Fruit fly (Drosophila melanogaster) whole organism, embryonic: Measurements from ENCODE around the gene piwi.
A peak's percentile ranks its signal among the peaks of the same experiment; 100 is the strongest.

ENCODE experiments used
- Ada2b ChIP-seq: fragments of 200-800 bp; sonication (Bioruptor generic); IDR thresholded peaks from 2 replicates; pipeline ENCODE4 v1.3.6; 2022; ENCODE audit warnings: missing biosample characterization, missing genetic modification characterization
- Adf1 ChIP-seq: fragments of 200-800 bp; sonication (Bioruptor generic); IDR thresholded peaks from 2 replicates; pipeline ENCODE4 v1.3.6; 2022; ENCODE audit warnings: missing biosample characterization, missing genetic modification characterization
- Antp ChIP-seq: fragments of 200-800 bp; sonication (Bioruptor generic); optimal IDR thresholded peaks from 3 replicates; lab custom pipeline; 2016; ENCODE audit warnings: missing biosample characterization, missing genetic modification characterization
- Atf6 ChIP-seq: fragments of 200-800 bp; sonication (Bioruptor generic); IDR thresholded peaks from 2 replicates; pipeline ENCODE4 v1.3.6; 2022; ENCODE audit warnings: missing biosample characterization, missing genetic modification characterization
- B-H2 ChIP-seq: fragments of 200-800 bp; sonication (Bioruptor generic); optimal IDR thresholded peaks from 2 replicates; lab custom pipeline; 2018; ENCODE audit warnings: missing biosample characterization, mild to moderate bottlenecking, missing genetic modification characterization
- Bgb ChIP-seq: fragments of 200-800 bp; sonication (Bioruptor generic); IDR thresholded peaks from 2 replicates; pipeline ENCODE4 v1.3.6; 2022; ENCODE audit warnings: missing biosample characterization, missing genetic modification characterization; ENCODE audit not compliant: partially characterized antibody
- CG14860 ChIP-seq: fragments of 200-800 bp; sonication (Bioruptor generic); IDR thresholded peaks from 3 replicates; pipeline ENCODE4 v1.3.6; 2022; ENCODE audit warnings: missing biosample characterization, missing genetic modification characterization; ENCODE audit not compliant: partially characterized antibody
- CG15011 ChIP-seq: fragments of 200-800 bp; sonication (Bioruptor generic); optimal IDR thresholded peaks from 3 replicates; lab custom pipeline; 2018; ENCODE audit warnings: missing biosample characterization, mild to moderate bottlenecking, missing genetic modification characterization
- CG17829 ChIP-seq: fragments of 200-800 bp; optimal IDR thresholded peaks from 2 replicates; lab custom pipeline; 2019; ENCODE audit warnings: missing biosample characterization, mild to moderate bottlenecking, missing genetic modification characterization, moderate library complexity
- CG32532 ChIP-seq: fragments of 200-800 bp; sonication (Bioruptor generic); IDR thresholded peaks from 2 replicates; pipeline ENCODE4 v1.3.6; 2022; ENCODE audit warnings: missing biosample characterization, missing genetic modification characterization
- CG3281 ChIP-seq: fragments of 200-800 bp; sonication (Bioruptor generic); optimal IDR thresholded peaks from 3 replicates; lab custom pipeline; 2017; ENCODE audit warnings: missing biosample characterization, mild to moderate bottlenecking, missing genetic modification characterization
- CG3726 ChIP-seq: fragments of 200-800 bp; sonication (Bioruptor generic); IDR thresholded peaks from 3 replicates; pipeline ENCODE4, ENCODE4 v1.3.6; 2022; ENCODE audit warnings: missing biosample characterization, missing genetic modification characterization
- CG4707 ChIP-seq: fragments of 200-800 bp; sonication (Bioruptor generic); optimal IDR thresholded peaks from 2 replicates; lab custom pipeline; 2018; ENCODE audit warnings: missing biosample characterization, mild to moderate bottlenecking, missing genetic modification characterization, moderate library complexity
- CG8290 ChIP-seq, 3 experiments: fragments of 200-800 bp; sonication (Bioruptor generic); optimal IDR thresholded peaks; 2 replicates each; lab custom pipeline; 2016 to 2019; ENCODE audit warnings: missing biosample characterization in 3 of 3, missing genetic modification characterization in 3 of 3, mild to moderate bottlenecking in 2 of 3, moderate library complexity in 1 of 3
- CG8388 ChIP-seq: fragments of 200-800 bp; sonication (Bioruptor generic); optimal IDR thresholded peaks from 2 replicates; lab custom pipeline; 2019; ENCODE audit warnings: missing biosample characterization, mild to moderate bottlenecking, missing genetic modification characterization, moderate library complexity
- CG9215 ChIP-seq: fragments of 200-800 bp; sonication (Bioruptor generic); IDR thresholded peaks from 2 replicates; pipeline ENCODE4 v1.3.6; 2022; ENCODE audit warnings: missing biosample characterization, missing genetic modification characterization
- CG9437 ChIP-seq: fragments of 200-800 bp; sonication (Bioruptor generic); optimal IDR thresholded peaks from 2 replicates; lab custom pipeline; 2018; ENCODE audit warnings: missing biosample characterization, mild to moderate bottlenecking, missing genetic modification characterization
- CG9609 ChIP-seq: fragments of 200-800 bp; sonication (Bioruptor generic); optimal IDR thresholded peaks from 3 replicates; lab custom pipeline; 2016; ENCODE audit warnings: missing biosample characterization, missing genetic modification characterization
- Camta ChIP-seq: fragments of 200-800 bp; sonication (Bioruptor generic); optimal IDR thresholded peaks from 2 replicates; lab custom pipeline; 2016; ENCODE audit warnings: missing biosample characterization, missing genetic modification characterization
- Chrac-16 ChIP-seq: fragments of 200-800 bp; sonication (Bioruptor generic); optimal IDR thresholded peaks from 3 replicates; lab custom pipeline; 2016; ENCODE audit warnings: missing biosample characterization, missing genetic modification characterization
- D ChIP-seq, 2 experiments: fragments of 200-800 bp in 1 of 2; fragments of >200 bp in 1 of 2; sonication (Bioruptor generic) in 1 of 2; optimal IDR thresholded peaks; 2 replicates in 1 of 2; 3 replicates in 1 of 2; lab custom pipeline; 2017; ENCODE audit warnings: mild to moderate bottlenecking in 1 of 2, missing biosample characterization in 1 of 2, missing genetic modification characterization in 1 of 2, missing genetic modification reagents in 1 of 2
- Doc3 ChIP-seq: fragments of 200-800 bp; sonication (Bioruptor generic); IDR thresholded peaks from 3 replicates; pipeline ENCODE4 v1.3.6; 2022; ENCODE audit warnings: missing biosample characterization, missing genetic modification characterization; ENCODE audit not compliant: partially characterized antibody
- Drgx ChIP-seq: fragments of 200-800 bp; sonication (Bioruptor generic); IDR thresholded peaks from 2 replicates; pipeline ENCODE4 v1.3.6; 2022; ENCODE audit warnings: missing biosample characterization, missing genetic modification characterization
- Eip74EF ChIP-seq, 2 experiments: fragments of 200-800 bp in 1 of 2; fragments of >200 bp in 1 of 2; sonication (Bioruptor generic) in 1 of 2; optimal IDR thresholded peaks; 2 replicates each; lab custom pipeline; 2017 to 2019; ENCODE audit warnings: missing biosample characterization in 2 of 2, missing genetic modification characterization in 2 of 2, mild to moderate bottlenecking in 1 of 2, moderate library complexity in 1 of 2
- Ets65A ChIP-seq: fragments of 200-800 bp; sonication (Bioruptor generic); peaks from one replicate; lab custom pipeline; 2016; ENCODE audit warnings: missing biosample characterization, missing genetic modification characterization
- Fer3 ChIP-seq: fragments of 200-800 bp; sonication (Bioruptor generic); optimal IDR thresholded peaks from 2 replicates; lab custom pipeline; 2018; ENCODE audit warnings: missing biosample characterization, mild to moderate bottlenecking, missing genetic modification characterization, moderate library complexity
- HmgD ChIP-seq: fragments of 200-800 bp; sonication (Bioruptor generic); optimal IDR thresholded peaks from 3 replicates; lab custom pipeline; 2016; ENCODE audit warnings: missing biosample characterization, missing genetic modification characterization
- Hsf ChIP-seq: fragments of 200-800 bp; sonication (Bioruptor generic); optimal IDR thresholded peaks from 3 replicates; lab custom pipeline; 2016; ENCODE audit warnings: missing biosample characterization, missing genetic modification characterization
- Lim3 ChIP-seq: fragments of 200-800 bp; sonication (Bioruptor generic); IDR thresholded peaks from 2 replicates; pipeline ENCODE4 v1.3.6; 2022; ENCODE audit warnings: missing biosample characterization, missing genetic modification characterization
- Meics ChIP-seq: fragments of 200-800 bp; sonication (Bioruptor generic); optimal IDR thresholded peaks from 2 replicates; lab custom pipeline; 2017; ENCODE audit warnings: missing biosample characterization, mild to moderate bottlenecking, missing genetic modification characterization
- Mrtf ChIP-seq: fragments of 200-800 bp; sonication (Bioruptor generic); IDR thresholded peaks from 3 replicates; pipeline ENCODE4 v1.3.6; 2022; ENCODE audit warnings: missing biosample characterization, missing genetic modification characterization
- Neu2 ChIP-seq: fragments of 200-800 bp; sonication (Bioruptor generic); optimal IDR thresholded peaks from 3 replicates; lab custom pipeline; 2016; ENCODE audit warnings: missing biosample characterization, missing genetic modification characterization, borderline replicate concordance
- Sox102F ChIP-seq: fragments of 200-800 bp; sonication (Bioruptor generic); optimal IDR thresholded peaks from 2 replicates; lab custom pipeline; 2018; ENCODE audit warnings: missing biosample characterization, mild to moderate bottlenecking, missing genetic modification characterization, moderate library complexity
- Spps ChIP-seq: fragments of 200-800 bp; sonication (Bioruptor generic); optimal IDR thresholded peaks from 2 replicates; lab custom pipeline; 2018; ENCODE audit warnings: missing biosample characterization, mild to moderate bottlenecking, missing genetic modification characterization
- Tbp ChIP-seq: fragments of >200 bp; optimal IDR thresholded peaks from 2 replicates; lab custom pipeline; 2018; ENCODE audit warnings: missing biosample characterization, missing genetic modification characterization
- aop ChIP-seq: fragments of 200-800 bp; sonication (Bioruptor generic); IDR thresholded peaks from 2 replicates; pipeline ENCODE4 v1.3.6; 2022; ENCODE audit warnings: missing biosample characterization, missing genetic modification characterization
- dpn ChIP-seq, 2 experiments: fragments of 200-800 bp; sonication (Bioruptor generic); optimal IDR thresholded peaks; 3 replicates each; lab custom pipeline; 2016; ENCODE audit warnings: missing biosample characterization in 2 of 2, missing genetic modification characterization in 2 of 2
- emc ChIP-seq: fragments of 200-800 bp; sonication (Bioruptor generic); optimal IDR thresholded peaks from 2 replicates; lab custom pipeline; 2016; ENCODE audit warnings: missing biosample characterization, missing genetic modification characterization
- en ChIP-seq: fragments of 200-800 bp; sonication (Bioruptor generic); optimal IDR thresholded peaks from 2 replicates; lab custom pipeline; 2016; ENCODE audit warnings: missing biosample characterization, missing genetic modification characterization
- fru ChIP-seq: fragments of >200 bp; optimal IDR thresholded peaks from 2 replicates; lab custom pipeline; 2017
- gce ChIP-seq: fragments of 200-800 bp; sonication (Bioruptor generic); IDR thresholded peaks from 3 replicates; pipeline ENCODE4 v1.3.6; 2022; ENCODE audit warnings: missing biosample characterization, missing genetic modification characterization
- knrl ChIP-seq: fragments of 200-800 bp; sonication (Bioruptor generic); IDR thresholded peaks from 3 replicates; pipeline ENCODE4 v1.3.6; 2022; ENCODE audit warnings: missing biosample characterization, missing genetic modification characterization; ENCODE audit not compliant: partially characterized antibody
- p53 ChIP-seq: fragments of 200-800 bp; sonication (Bioruptor generic); optimal IDR thresholded peaks from 2 replicates; lab custom pipeline; 2016; ENCODE audit warnings: missing biosample characterization, missing genetic modification characterization
- row ChIP-seq: fragments of 200-800 bp; sonication (Bioruptor generic); IDR thresholded peaks from 3 replicates; pipeline ENCODE4 v1.3.6; 2022; ENCODE audit warnings: missing biosample characterization, missing genetic modification characterization
- slbo ChIP-seq: fragments of 200-800 bp; sonication (Bioruptor generic); IDR thresholded peaks from 2 replicates; pipeline ENCODE4 v1.3.6; 2022; ENCODE audit warnings: missing biosample characterization, missing genetic modification characterization
- stc ChIP-seq: fragments of 200-800 bp; sonication (Bioruptor generic); IDR thresholded peaks from 2 replicates; pipeline ENCODE4 v1.3.6; 2022; ENCODE audit warnings: missing biosample characterization, missing genetic modification characterization
- trem ChIP-seq: fragments of 200-800 bp; optimal IDR thresholded peaks from 3 replicates; lab custom pipeline; 2019; ENCODE audit warnings: missing biosample characterization, mild to moderate bottlenecking, missing genetic modification characterization, moderate library complexity
- trh ChIP-seq: fragments of 200-800 bp; sonication (Bioruptor generic); optimal IDR thresholded peaks from 2 replicates; lab custom pipeline; 2016; ENCODE audit warnings: missing biosample characterization, missing genetic modification characterization
- zf30C ChIP-seq: fragments of 200-800 bp; sonication (Bioruptor generic); optimal IDR thresholded peaks from 3 replicates; lab custom pipeline; 2018; ENCODE audit warnings: missing biosample characterization, mild to moderate bottlenecking, missing genetic modification characterization

Gene piwi

dm6 chr2L:11003925-11004673 lies 16.9 kb upstream of the piwi start, which contains the start of gene RpL9 (continued):
- TF ChIP-seq aop (no peak), Neu2 (GFP tag; lab: Kevin White, UChicago) (no peak), D (optimal IDR thresholded peaks at IDR 0.05; lab: Kevin White, UChicago) (no peak), D (GFP tag; optimal IDR thresholded peaks at IDR 0.05; lab: Kevin White, UChicago) (peak; percentile 61), knrl (no peak), CG9215 (GFP tag; lab: Robert Waterston, UW) (no peak), Drgx (no peak), trh (GFP tag; lab: Kevin White, UChicago) (peak; percentile 37), Ets65A (GFP tag; lab: Kevin White, UChicago) (peak; percentile 94), CG4707 (peak; percentile 85), CG17829 (tag; lab: Kevin White, UChicago) (peak; percentile 58), CG9437 (GFP tag; lab: Kevin White, UChicago) (peak; percentile 69), fru (lab: Kevin White, UChicago) (no peak), Atf6 (GFP tag; lab: Robert Waterston, UW) (peak; percentile 73), trem (tag; lab: Kevin White, UChicago) (peak; percentile 39), CG3726 (GFP tag; lab: Robert Waterston, UW) (no peak; the same call in 2 of the 3 replicates), Doc3 (GFP tag; lab: Robert Waterston, UW) (no peak), Hsf (GFP tag; lab: Kevin White, UChicago) (peak; percentile 52), Bgb (GFP tag; lab: Robert Waterston, UW) (peak; percentile 17; the same call in 1 of the 2 replicates), Mrtf (GFP tag; lab: Robert Waterston, UW) (no peak), Sox102F (no peak), row (GFP tag; lab: Robert Waterston, UW) (peak; percentile 42; the same call in 2 of the 3 replicates), Ada2b (GFP tag; lab: Robert Waterston, UW) (peak; percentile 45; the same call in 1 of the 2 replicates), zf30C (peak; percentile 37), B-H2 (GFP tag; lab: Kevin White, UChicago) (peak; percentile 81), Lim3 (GFP tag; lab: Robert Waterston, UW) (no peak), CG9609 (peak; percentile 40), slbo (GFP tag; lab: Robert Waterston, UW) (no peak), emc (GFP tag; lab: Kevin White, UChicago) (peak; percentile 36), en (GFP tag; lab: Kevin White, UChicago) (peak; percentile 68), dpn (GFP tag; optimal IDR thresholded peaks at IDR 0.05; lab: Kevin White, UChicago) (peak in 1 of 2 experiments; percentile 71), Meics (GFP tag; lab: Kevin White, UChicago) (peak; percentile 86), Camta (GFP tag; lab: Kevin White, UChicago) (peak; percentile 70), CG15011 (peak; percentile 74), Tbp (GFP tag; lab: Kevin White, UChicago) (peak; percentile 4), CG8290 (GFP tag; optimal IDR thresholded peaks at IDR 0.05; lab: Kevin White, UChicago) (peak; percentile 69), CG8290 (tag; optimal IDR thresholded peaks at IDR 0.05; lab: Kevin White, UChicago) (no peak), CG14860 (GFP tag; lab: Robert Waterston, UW) (no peak), CG3281 (GFP tag; lab: Kevin White, UChicago) (peak; percentile 88), Antp (peak; percentile 26), stc (peak; percentile 67), HmgD (no peak), Eip74EF (GFP tag; optimal IDR thresholded peaks at IDR 0.05; lab: Kevin White, UChicago) (no peak), CG8388 (GFP tag; lab: Kevin White, UChicago) (peak; percentile 65), Adf1 (no peak), p53 (GFP tag; lab: Kevin White, UChicago) (peak; percentile 80), Fer3 (peak; percentile 68), gce (GFP tag; lab: Robert Waterston, UW) (peak; percentile 81; the same call in 2 of the 3 replicates), CG32532 (GFP tag; lab: Robert Waterston, UW) (peak; percentile 75), Spps (peak; percentile 58), Chrac-16 (GFP tag; lab: Kevin White, UChicago) (peak; percentile 10)
